Fruit fly (Drosophila melanogaster): Measurements from ENCODE around the gene CG33928.

Gene CG33928

DNA sequence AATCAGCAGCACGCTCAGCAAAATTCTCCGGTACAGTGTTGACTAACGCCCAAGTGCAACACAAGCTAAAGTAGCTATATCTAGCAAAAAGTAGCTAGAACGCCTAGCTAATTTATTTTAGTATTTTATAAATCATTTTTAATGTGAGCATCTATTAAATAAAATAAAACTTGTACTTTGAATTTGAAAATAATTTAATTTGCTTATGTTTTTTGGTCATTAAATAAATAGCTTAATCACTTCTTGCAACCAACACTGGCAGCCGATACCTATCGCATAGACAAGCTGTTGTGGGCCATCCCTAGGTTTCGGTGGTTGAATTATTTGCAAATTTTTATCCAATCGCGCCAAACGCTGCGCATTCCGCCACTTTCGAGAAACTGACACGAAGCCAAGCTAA is 26.0 kb downstream of the CG33928 start, which contains the start of the genes Polr2J and CG15141 (continued):
- TF ChIP-seq sima (GFP tag; optimal IDR thresholded peaks at IDR 0.05) = no peak
- TF ChIP-seq bcd (GFP tag; optimal IDR thresholded peaks at IDR 0.05) = peak; percentile 89
- no peak for TF ChIP-seq CG7839 (tag; optimal IDR thresholded peaks at IDR 0.05)
- peak; percentile 52 for TF ChIP-seq CG31388 (GFP tag; optimal IDR thresholded peaks at IDR 0.05)
- no peak for TF ChIP-seq gsb (GFP tag; IDR thresholded peaks at IDR 0.05)
- no peak for TF ChIP-seq CG15269 (tag; optimal IDR thresholded peaks at IDR 0.05)
- peak; percentile 85 for TF ChIP-seq YL-1 (GFP tag; optimal IDR thresholded peaks at IDR 0.05)
- no peak for TF ChIP-seq cad (GFP tag; optimal IDR thresholded peaks at IDR 0.05)
- peak; percentile 83; the same call in 3 of the 4 replicates for TF ChIP-seq Gug (GFP tag; IDR thresholded peaks at IDR 0.05)
- TF ChIP-seq CkIIα-i1 (GFP tag; IDR thresholded peaks at IDR 0.05) = no peak
- TF ChIP-seq CG13894 (tag; optimal IDR thresholded peaks at IDR 0.05) = no peak
- TF ChIP-seq ab (GFP tag; optimal IDR thresholded peaks at IDR 0.05) = no peak
- peak; percentile 79 for TF ChIP-seq HLH4C (GFP tag; IDR thresholded peaks at IDR 0.05; ENCODE audit: partially characterized antibody)
- peak; percentile 88 for TF ChIP-seq sug (tag; optimal IDR thresholded peaks at IDR 0.05)
- TF ChIP-seq CG10209 (GFP tag; optimal IDR thresholded peaks at IDR 0.05) = peak; percentile 87
- no peak for TF ChIP-seq ERR (GFP tag; optimal IDR thresholded peaks at IDR 0.05)
- peak; percentile 91 for TF ChIP-seq tgo (GFP tag; IDR thresholded peaks at IDR 0.05)
- TF ChIP-seq CG2199 (GFP tag; IDR thresholded peaks at IDR 0.05) = peak; percentile 65; the same call in 1 of the 3 replicates
- no peak; the same call in 1 of the 2 replicates for TF ChIP-seq aop (GFP tag; IDR thresholded peaks at IDR 0.05)
- TF ChIP-seq prd (optimal IDR thresholded peaks at IDR 0.05) = no peak
- TF ChIP-seq prd (GFP tag; IDR thresholded peaks at IDR 0.05) = peak; percentile 95
- TF ChIP-seq Jarid2 (GFP tag; optimal IDR thresholded peaks at IDR 0.05) = no peak
- TF ChIP-seq Asciz (GFP tag; optimal IDR thresholded peaks at IDR 0.05) = peak; percentile 44
- TF ChIP-seq CG3995 (GFP tag; optimal IDR thresholded peaks at IDR 0.05) = peak; percentile 56
- TF ChIP-seq Fer3 (tag; optimal IDR thresholded peaks at IDR 0.05) = peak; percentile 81
- peak; percentile 63 for TF ChIP-seq CG1529 (GFP tag; optimal IDR thresholded peaks at IDR 0.05)
- TF ChIP-seq CG33557 (GFP tag; optimal IDR thresholded peaks at IDR 0.05) = no peak
- no peak for TF ChIP-seq her (GFP tag; optimal IDR thresholded peaks at IDR 0.05)
- peak; percentile 54 for TF ChIP-seq NC2β (GFP tag; optimal IDR thresholded peaks at IDR 0.05)
- peak; percentile 49 for TF ChIP-seq jing (GFP tag; optimal IDR thresholded peaks at IDR 0.05)
- TF ChIP-seq trh (GFP tag; optimal IDR thresholded peaks at IDR 0.05) = peak; percentile 66
- TF ChIP-seq CG7556 (GFP tag; optimal IDR thresholded peaks at IDR 0.05) = no peak
- no peak for TF ChIP-seq br (optimal IDR thresholded peaks at IDR 0.05)
- no peak for TF ChIP-seq CG31441 (GFP tag; IDR thresholded peaks at IDR 0.05)
- TF ChIP-seq CG4404 (GFP tag; IDR thresholded peaks at IDR 0.05) = peak; percentile 90
- TF ChIP-seq CG17612 (GFP tag; IDR thresholded peaks at IDR 0.05) = peak; percentile 50; the same call in 1 of the 2 replicates
- TF ChIP-seq PHDP (tag; optimal IDR thresholded peaks at IDR 0.05) = peak; percentile 87
- TF ChIP-seq E2f1 (GFP tag; IDR thresholded peaks at IDR 0.05) = peak; percentile 83
- TF ChIP-seq CG1792 (GFP tag; optimal IDR thresholded peaks at IDR 0.05) = peak; percentile 46
- no peak for TF ChIP-seq ash1 (GFP tag; optimal IDR thresholded peaks at IDR 0.05)
- no peak for TF ChIP-seq CG12236 (GFP tag; optimal IDR thresholded peaks at IDR 0.05)
- peak; percentile 88 for TF ChIP-seq CG9215 (GFP tag; IDR thresholded peaks at IDR 0.05)
- TF ChIP-seq CG10979 (tag; optimal IDR thresholded peaks at IDR 0.05) = peak; percentile 83
- TF ChIP-seq CG6272 (GFP tag; IDR thresholded peaks at IDR 0.05) = peak; percentile 93
- peak; percentile 73 for TF ChIP-seq CG13296 (GFP tag; optimal IDR thresholded peaks at IDR 0.05)
- TF ChIP-seq Atf-2 (GFP tag; optimal IDR thresholded peaks at IDR 0.05) = peak; percentile 55
- TF ChIP-seq Rfx (GFP tag; IDR thresholded peaks at IDR 0.05) = peak; percentile 91
- no peak for TF ChIP-seq repo (GFP tag; optimal IDR thresholded peaks at IDR 0.05)
- TF ChIP-seq CG10654 (GFP tag; optimal IDR thresholded peaks at IDR 0.05) = peak; percentile 83
- TF ChIP-seq gsb-n (tag; optimal IDR thresholded peaks at IDR 0.05) = no peak
- TF ChIP-seq sens-2 (GFP tag; IDR thresholded peaks at IDR 0.05) = peak; percentile 56; the same call in 1 of the 2 replicates
- peak; percentile 87 for TF ChIP-seq al (GFP tag; IDR thresholded peaks at IDR 0.05)
- peak; percentile 80 for TF ChIP-seq peb (GFP tag; IDR thresholded peaks at IDR 0.05)
